Worm (Caenorhabditis elegans) whole organism, mixed stage, embryonic: ENCODE data around the gene T15B12.2.

Experiments used
- snpc-4 ChIP-seq: fragments of 150-350 bp; optimal IDR thresholded peaks from 2 replicates; lab custom pipeline; 2014; ENCODE audit warnings: missing biosample characterization, missing genetic modification characterization
- ztf-11 ChIP-seq: fragments of 150-350 bp; optimal IDR thresholded peaks from 2 replicates; lab custom pipeline; 2014; ENCODE audit warnings: missing biosample characterization, missing genetic modification characterization

DNA sequence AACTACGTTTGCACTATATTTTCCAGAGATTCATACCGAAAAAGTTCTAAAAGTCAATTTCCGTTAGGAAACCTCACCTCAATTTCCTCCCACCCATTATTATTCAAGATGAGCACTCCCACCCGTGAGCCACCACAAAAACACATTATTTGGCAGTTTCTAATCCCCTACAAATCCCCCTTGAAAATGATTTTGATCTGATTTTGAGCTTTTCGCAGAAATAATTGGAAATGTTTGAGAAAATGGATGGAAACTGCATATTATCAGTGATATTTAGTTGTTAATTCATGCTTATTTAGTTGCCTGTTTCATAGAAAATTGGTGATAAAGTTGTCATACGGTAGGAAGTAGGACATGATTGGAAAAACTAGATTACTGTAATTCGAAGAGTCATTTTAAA lies 38.8 kb upstream of the T15B12.2 start:
- TF ChIP-seq ztf-11 (tag; lab: Kevin White, UChicago) (no peak), snpc-4 (no peak)
